Worm (Caenorhabditis elegans) whole organism, young adult: ENCODE results near the gene T16G1.4.

Source experiments
- B0019.2 ChIP-seq: fragments of 200-800 bp; sonication (Bioruptor generic); conservative IDR thresholded peaks from 2 replicates; pipeline ENCODE4 v1.3.6; 2022; ENCODE audit warnings: missing genetic modification reagents, missing genetic modification characterization, missing compliant biosample characterization
- F33H1.4 ChIP-seq: fragments of 200-800 bp; sonication (Bioruptor generic); IDR thresholded peaks from 2 replicates; pipeline ENCODE4 v1.3.6; 2022; ENCODE audit warnings: missing genetic modification reagents, missing genetic modification characterization, missing compliant biosample characterization
- F37B4.10 ChIP-seq: fragments of 200-800 bp; sonication (Bioruptor generic); IDR thresholded peaks from 2 replicates; pipeline ENCODE4 v1.3.6; 2022; ENCODE audit warnings: missing genetic modification characterization, missing compliant biosample characterization
- F57C9.4 ChIP-seq: sonication (generic microtip); optimal IDR thresholded peaks from 2 replicates; lab custom pipeline; 2017; ENCODE audit warnings: mild to moderate bottlenecking, missing genetic modification characterization, missing compliant biosample characterization
- T07F8.4 ChIP-seq: sonication (generic microtip); optimal IDR thresholded peaks from 2 replicates; lab custom pipeline; 2016; ENCODE audit warnings: mild to moderate bottlenecking, missing genetic modification characterization, moderate library complexity, missing compliant biosample characterization
- Y53F4B.3 ChIP-seq: fragments of 200-800 bp; sonication (Bioruptor generic); IDR thresholded peaks from 2 replicates; pipeline ENCODE4 v1.3.6; 2022; ENCODE audit warnings: missing genetic modification reagents, missing genetic modification characterization, missing compliant biosample characterization
- Y95B8A.8 ChIP-seq: fragments of 200-800 bp; sonication (Bioruptor generic); IDR thresholded peaks from 2 replicates; pipeline ENCODE4 v1.3.6; 2022; ENCODE audit warnings: missing genetic modification reagents, missing genetic modification characterization, missing compliant biosample characterization
- aptf-2 ChIP-seq: fragments of 200-800 bp; sonication (Bioruptor generic); conservative IDR thresholded peaks from 2 replicates; pipeline ENCODE4 v1.3.6; 2022; ENCODE audit warnings: missing genetic modification reagents, missing genetic modification characterization, missing compliant biosample characterization
- attf-3 ChIP-seq: fragments of 200-800 bp; sonication (Bioruptor generic); conservative IDR thresholded peaks from 2 replicates; pipeline ENCODE4 v1.3.6; 2022; ENCODE audit warnings: missing genetic modification reagents, missing genetic modification characterization, missing compliant biosample characterization
- attf-5 ChIP-seq: fragments of 200-800 bp; sonication (Bioruptor generic); optimal IDR thresholded peaks from 2 replicates; lab custom pipeline; 2018; ENCODE audit warnings: mild to moderate bottlenecking, missing genetic modification characterization, missing compliant biosample characterization
- attf-6 ChIP-seq: fragments of 200-800 bp; sonication (Bioruptor generic); IDR thresholded peaks from 2 replicates; pipeline ENCODE4 v1.3.6; 2022; ENCODE audit warnings: missing genetic modification reagents, missing genetic modification characterization, missing compliant biosample characterization
- bed-1 ChIP-seq: fragments of 200-800 bp; sonication (Bioruptor generic); IDR thresholded peaks from 2 replicates; pipeline ENCODE4 v1.3.6; 2022; ENCODE audit warnings: missing genetic modification reagents, missing genetic modification characterization, missing compliant biosample characterization
- bed-2 ChIP-seq: fragments of 200-800 bp; sonication (Bioruptor generic); IDR thresholded peaks from 2 replicates; pipeline ENCODE4 v1.3.6; 2022; ENCODE audit warnings: missing genetic modification reagents, missing genetic modification characterization, missing compliant biosample characterization
- cebp-1 ChIP-seq, 2 experiments: fragments of 200-800 bp in 1 of 2; sonication (Bioruptor generic) in 1 of 2; sonication (generic microtip) in 1 of 2; IDR thresholded peaks in 1 of 2; optimal IDR thresholded peaks in 1 of 2; 2 replicates each; pipeline versions ENCODE4 v1.3.6 to Lab custom; 2017 to 2022; ENCODE audit warnings: missing compliant biosample characterization in 2 of 2, missing genetic modification characterization in 2 of 2, mild to moderate bottlenecking in 1 of 2, missing genetic modification reagents in 1 of 2, moderate library complexity in 1 of 2
- ceh-27 ChIP-seq: fragments of 200-800 bp; sonication (Bioruptor generic); optimal IDR thresholded peaks from 2 replicates; lab custom pipeline; 2018; ENCODE audit warnings: mild to moderate bottlenecking, missing genetic modification characterization, moderate library complexity, missing compliant biosample characterization
- ceh-40 ChIP-seq: fragments of 200-800 bp; sonication (Bioruptor generic); IDR thresholded peaks from 2 replicates; pipeline ENCODE4 v1.3.6; 2022; ENCODE audit warnings: missing genetic modification characterization, missing compliant biosample characterization
- ceh-79 ChIP-seq: sonication (generic microtip); optimal IDR thresholded peaks from 2 replicates; lab custom pipeline; 2017; ENCODE audit warnings: mild to moderate bottlenecking, missing genetic modification characterization, missing compliant biosample characterization
- dox-1 ChIP-seq: fragments of 200-800 bp; sonication (Bioruptor generic); IDR thresholded peaks from 2 replicates; pipeline ENCODE4 v1.3.6; 2022; ENCODE audit warnings: missing genetic modification reagents, missing genetic modification characterization, missing compliant biosample characterization
- efl-1 ChIP-seq: fragments of 150-350 bp; optimal IDR thresholded peaks from 2 replicates; lab custom pipeline; 2014; ENCODE audit warnings: missing biosample characterization, missing genetic modification reagents, missing genetic modification characterization
- egrh-3 ChIP-seq: fragments of 200-800 bp; sonication (Bioruptor generic); IDR thresholded peaks from 2 replicates; pipeline ENCODE4 v1.3.6; 2022; ENCODE audit warnings: missing genetic modification reagents, missing genetic modification characterization, missing compliant biosample characterization
- ets-4 ChIP-seq: fragments of 200-800 bp; sonication (Bioruptor generic); optimal IDR thresholded peaks from 2 replicates; lab custom pipeline; 2018; ENCODE audit warnings: mild to moderate bottlenecking, missing genetic modification characterization, missing compliant biosample characterization
- him-1 ChIP-seq: sonication (generic microtip); optimal IDR thresholded peaks from 2 replicates; lab custom pipeline; 2016; ENCODE audit warnings: missing genotype, missing genetic modification reagents, missing genetic modification characterization, missing compliant biosample characterization
- hlh-26 ChIP-seq: fragments of 200-800 bp; sonication (Bioruptor generic); conservative IDR thresholded peaks from 2 replicates; pipeline ENCODE4 v1.3.6; 2022; ENCODE audit warnings: missing genetic modification reagents, missing genetic modification characterization, missing compliant biosample characterization
- hmg-1.2 ChIP-seq: fragments of 200-800 bp; sonication (Bioruptor generic); IDR thresholded peaks from 2 replicates; pipeline ENCODE4 v1.3.6; 2022; ENCODE audit warnings: missing genetic modification reagents, missing genetic modification characterization, missing compliant biosample characterization
- hrde-1 ChIP-seq: sonication (generic microtip); optimal IDR thresholded peaks from 2 replicates; lab custom pipeline; 2016; ENCODE audit warnings: missing genetic modification characterization, mild to moderate bottlenecking, missing compliant biosample characterization, moderate library complexity, missing genotype, missing genetic modification reagents, borderline replicate concordance
- let-607 ChIP-seq, 2 experiments: fragments of 200-800 bp in 1 of 2; sonication (Bioruptor generic) in 1 of 2; sonication (generic microtip) in 1 of 2; optimal IDR thresholded peaks; 2 replicates each; lab custom pipeline; 2016 to 2018; ENCODE audit warnings: mild to moderate bottlenecking in 2 of 2, missing compliant biosample characterization in 2 of 2, missing genetic modification characterization in 2 of 2, moderate library complexity in 2 of 2, missing genotype in 1 of 2
- lir-1 ChIP-seq: fragments of 200-800 bp; sonication (Bioruptor generic); conservative IDR thresholded peaks from 2 replicates; pipeline ENCODE4 v1.3.6; 2022; ENCODE audit warnings: missing genetic modification reagents, missing genetic modification characterization, missing compliant biosample characterization
- lsy-27 ChIP-seq: sonication (generic microtip); optimal IDR thresholded peaks from 2 replicates; lab custom pipeline; 2017; ENCODE audit warnings: missing genetic modification characterization, mild to moderate bottlenecking, missing compliant biosample characterization, antibody characterized with exemption, missing genotype, borderline replicate concordance; ENCODE audit not compliant: insufficient read depth
- madf-6 ChIP-seq: fragments of 200-800 bp; sonication (Bioruptor generic); IDR thresholded peaks from 2 replicates; pipeline ENCODE4 v1.3.6; 2022; ENCODE audit warnings: missing genetic modification reagents, missing genetic modification characterization, missing compliant biosample characterization
- mcd-1 ChIP-seq: fragments of 200-800 bp; sonication (Bioruptor generic); IDR thresholded peaks from 2 replicates; pipeline ENCODE4 v1.3.6; 2022; ENCODE audit warnings: missing genetic modification reagents, missing genetic modification characterization, missing compliant biosample characterization
- nfya-2 ChIP-seq: fragments of 200-800 bp; sonication (Bioruptor generic); IDR thresholded peaks from 2 replicates; pipeline ENCODE4 v1.3.6; 2022; ENCODE audit warnings: missing genetic modification reagents, missing genetic modification characterization, missing compliant biosample characterization
- nfyb-1 ChIP-seq: fragments of 200-800 bp; sonication (Bioruptor generic); IDR thresholded peaks from 2 replicates; pipeline ENCODE4 v1.3.6; 2022; ENCODE audit warnings: missing genetic modification reagents, missing genetic modification characterization, missing compliant biosample characterization
- nhr-27 ChIP-seq: fragments of 200-800 bp; sonication (Bioruptor generic); optimal IDR thresholded peaks from 2 replicates; lab custom pipeline; 2018; ENCODE audit warnings: mild to moderate bottlenecking, missing genetic modification characterization, moderate library complexity, missing compliant biosample characterization
- nhr-80 ChIP-seq: sonication (generic microtip); optimal IDR thresholded peaks from 2 replicates; lab custom pipeline; 2016; ENCODE audit warnings: missing genetic modification characterization, missing compliant biosample characterization
- rpc-1 ChIP-seq, 2 experiments: fragments of 150-350 bp in 1 of 2; sonication (generic microtip) in 1 of 2; optimal IDR thresholded peaks; 2 replicates each; lab custom pipeline; 2014 to 2018; ENCODE audit warnings: missing biosample characterization in 1 of 2, missing genetic modification characterization in 1 of 2, missing genetic modification reagents in 1 of 2, missing genotype in 1 of 2
- sdz-38 ChIP-seq: sonication (generic microtip); optimal IDR thresholded peaks from 2 replicates; lab custom pipeline; 2016; ENCODE audit warnings: missing genotype, missing genetic modification characterization, missing compliant biosample characterization
- snpc-4 ChIP-seq, 5 experiments: fragments of 150-350 bp in 1 of 5; sonication (generic microtip) in 4 of 5; optimal IDR thresholded peaks; 2 replicates each; lab custom pipeline; 2014 to 2018; ENCODE audit warnings: missing genetic modification characterization in 5 of 5, missing biosample characterization in 3 of 5, antibody characterized with exemption in 2 of 5, mild to moderate bottlenecking in 2 of 5, missing compliant biosample characterization in 2 of 5, missing genotype in 2 of 5, moderate library complexity in 2 of 5, missing genetic modification reagents in 1 of 5
- somi-1 ChIP-seq: fragments of 200-800 bp; sonication (Bioruptor generic); optimal IDR thresholded peaks from 2 replicates; lab custom pipeline; 2018; ENCODE audit warnings: mild to moderate bottlenecking, missing genetic modification characterization, missing compliant biosample characterization
- unc-130 ChIP-seq: sonication (generic microtip); optimal IDR thresholded peaks from 2 replicates; lab custom pipeline; 2016; ENCODE audit warnings: missing genetic modification reagents, missing genetic modification characterization, missing compliant biosample characterization
- xnd-1 ChIP-seq: sonication (generic microtip); optimal IDR thresholded peaks from 2 replicates; lab custom pipeline; 2016; ENCODE audit warnings: missing genotype, missing genetic modification reagents, missing genetic modification characterization, missing compliant biosample characterization
- ztf-18 ChIP-seq: sonication (generic microtip); optimal IDR thresholded peaks from 2 replicates; lab custom pipeline; 2016; ENCODE audit warnings: missing genotype, mild to moderate bottlenecking, missing genetic modification characterization, missing compliant biosample characterization
- ztf-28 ChIP-seq: fragments of 200-800 bp; sonication (Bioruptor generic); IDR thresholded peaks from 2 replicates; pipeline ENCODE4 v1.3.6; 2022; ENCODE audit warnings: missing genetic modification reagents, missing genetic modification characterization, missing compliant biosample characterization
- ztf-3 ChIP-seq: fragments of 200-800 bp; sonication (Bioruptor generic); optimal IDR thresholded peaks from 2 replicates; lab custom pipeline; 2018; ENCODE audit warnings: mild to moderate bottlenecking, missing genetic modification characterization, missing compliant biosample characterization

Gene T16G1.4

DNA sequence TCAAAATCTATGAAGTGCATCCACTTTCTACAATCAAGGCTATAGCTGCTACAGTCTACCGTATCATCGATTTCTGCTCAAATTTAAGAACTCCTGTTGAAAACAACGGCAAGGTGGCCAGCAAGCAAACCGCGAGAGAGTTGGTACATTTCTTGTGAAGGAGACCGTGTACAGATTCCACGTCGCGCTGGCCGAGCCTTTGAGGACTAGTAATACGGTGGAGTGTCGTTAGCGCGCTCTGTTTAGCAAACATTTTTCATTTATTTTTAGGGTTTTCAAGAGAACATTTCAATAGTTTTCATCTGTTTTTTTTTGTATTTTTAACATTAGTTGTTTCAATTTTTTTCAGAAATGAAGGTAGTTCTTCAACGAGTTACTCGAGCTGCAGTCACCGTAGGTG lies 10.6 kb upstream of the T16G1.4 start, which contains the start of gene pqn-68 (continued):
- TF ChIP-seq nfyb-1 (0 out of 2 replicates have a peak, but pooled peaks have one; percentile 22), T07F8.4 (tag; lab: Kevin White, UChicago) (no peak), somi-1 (no peak), egrh-3 (GFP tag; lab: Robert Waterston, UW) (no peak), ets-4 (GFP tag; lab: Kevin White, UChicago) (no peak), ceh-79 (tag; lab: Kevin White, UChicago) (no peak)

DNA sequence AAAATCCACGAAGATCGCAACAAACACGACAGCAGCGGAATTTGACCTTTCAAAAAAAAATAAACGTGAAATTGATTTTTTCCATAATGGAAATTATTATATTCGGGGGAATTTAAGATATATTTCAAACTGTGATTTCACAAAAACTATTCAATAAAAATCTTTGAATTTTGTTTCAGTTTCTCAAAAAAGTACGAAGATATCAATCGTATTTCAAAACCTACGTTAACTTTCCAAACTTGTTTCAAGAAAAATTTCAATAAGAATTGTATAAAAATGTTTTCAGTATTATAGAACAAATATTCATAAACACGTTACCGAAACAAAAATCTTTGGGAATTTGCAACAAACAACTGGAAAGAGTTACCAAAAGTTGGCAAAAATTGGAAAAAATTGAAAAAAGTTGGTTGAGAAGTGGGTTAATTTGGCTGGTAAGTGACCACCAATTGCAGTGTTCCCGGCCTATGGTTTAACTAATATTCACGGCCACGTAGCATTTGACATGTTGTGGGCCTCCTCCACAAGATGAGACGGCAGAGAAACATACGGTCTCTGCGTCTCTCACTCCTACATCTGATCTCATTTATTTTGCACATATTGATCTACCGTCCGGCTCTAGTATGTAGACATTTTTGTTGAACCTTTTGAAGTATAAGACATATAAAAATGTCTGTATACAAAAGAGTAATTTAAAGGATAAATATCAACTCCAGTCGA lies 9.3 kb upstream of the T16G1.4 start, which contains the start of the genes T16G1.9 and T16G1.18:
Gene T16G1.9, minus strand, starts transcription at position 51 of the 717 bp plus-strand sequence.
Gene T16G1.18, plus strand, starts transcription at position 493 of the 717 bp plus-strand sequence.
- no peak; the same call in 1 of the 2 replicates for TF ChIP-seq madf-6 (GFP tag; lab: Robert Waterston, UW)
- TF ChIP-seq F37B4.10 (GFP tag; lab: Robert Waterston, UW) = no peak
- no peak for TF ChIP-seq Y95B8A.8 (GFP tag; lab: Robert Waterston, UW)
- TF ChIP-seq ztf-28 = no peak
- no peak for TF ChIP-seq lir-1
- TF ChIP-seq xnd-1 (tag; lab: Kevin White, UChicago) = no peak
- TF ChIP-seq F57C9.4 = no peak
- no peak for TF ChIP-seq bed-1
- TF ChIP-seq nhr-27 = no peak
- TF ChIP-seq ztf-3 (GFP tag; lab: Kevin White, UChicago) = no peak
- peak; percentile 81; the same call in 1 of the 2 replicates for TF ChIP-seq hmg-1.2 (GFP tag; lab: Robert Waterston, UW)
- TF ChIP-seq snpc-4 (GFP tag; optimal IDR thresholded peaks at IDR 0.05; lab: Kevin White, UChicago) = no peak
- peak in 1 of 4 experiments; percentile 33 for TF ChIP-seq snpc-4 (tag; optimal IDR thresholded peaks at IDR 0.05; lab: Kevin White, UChicago)
- TF ChIP-seq nfya-2 = no peak
- no peak for TF ChIP-seq nfyb-1
- TF ChIP-seq hlh-26 (GFP tag; lab: Robert Waterston, UW) = no peak
- no peak for TF ChIP-seq ceh-27 (GFP tag; lab: Kevin White, UChicago)
- peak; percentile 51 for TF ChIP-seq nhr-80 (tag; lab: Kevin White, UChicago)
- no peak for TF ChIP-seq him-1 (tag; lab: Kevin White, UChicago)
- no peak for TF ChIP-seq B0019.2 (GFP tag; lab: Robert Waterston, UW)
- TF ChIP-seq dox-1 (GFP tag; lab: Robert Waterston, UW) = peak; percentile 37; the same call in 1 of the 2 replicates
- TF ChIP-seq attf-5 (GFP tag; lab: Kevin White, UChicago) = peak; percentile 68
- TF ChIP-seq bed-2 (GFP tag; lab: Robert Waterston, UW) = no peak
- no peak for TF ChIP-seq ets-4 (GFP tag; lab: Kevin White, UChicago)
- TF ChIP-seq mcd-1 (GFP tag; lab: Robert Waterston, UW) = peak; percentile 35; the same call in 1 of the 2 replicates
- TF ChIP-seq rpc-1 (optimal IDR thresholded peaks at IDR 0.05; lab: Kevin White, UChicago) = no peak
- TF ChIP-seq rpc-1 (tag; optimal IDR thresholded peaks at IDR 0.05; lab: Kevin White, UChicago) = no peak
- no peak for TF ChIP-seq hrde-1 (tag; lab: Kevin White, UChicago)
- no peak for TF ChIP-seq F33H1.4 (GFP tag; lab: Robert Waterston, UW)
- no peak for TF ChIP-seq Y53F4B.3 (GFP tag; lab: Robert Waterston, UW)
- peak; percentile 86 to 92 for TF ChIP-seq let-607 (tag; optimal IDR thresholded peaks at IDR 0.05; lab: Kevin White, UChicago)
- TF ChIP-seq unc-130 (GFP tag; lab: Kevin White, UChicago) = no peak
- TF ChIP-seq attf-6 (GFP tag; lab: Robert Waterston, UW) = no peak
- no peak for TF ChIP-seq cebp-1 (GFP tag; IDR thresholded peaks at IDR 0.05; lab: Robert Waterston, UW)
- TF ChIP-seq cebp-1 (tag; optimal IDR thresholded peaks at IDR 0.05; lab: Kevin White, UChicago) = no peak
- TF ChIP-seq lsy-27 (tag; lab: Kevin White, UChicago) = no peak
- TF ChIP-seq aptf-2 (GFP tag; lab: Robert Waterston, UW) = no peak
- no peak for TF ChIP-seq ztf-18 (tag; lab: Kevin White, UChicago)
- no peak for TF ChIP-seq sdz-38 (tag; lab: Kevin White, UChicago)
- peak; percentile 81 for TF ChIP-seq attf-3
- TF ChIP-seq efl-1 (GFP tag; lab: Kevin White, UChicago) = peak; percentile 19
- no peak for TF ChIP-seq ceh-40 (GFP tag; lab: Robert Waterston, UW)
